Worm (Caenorhabditis elegans) whole organism, early embryonic: ENCODE data around the gene sqst-5.

ENCODE experiments used
- B0310.2 ChIP-seq: sonication (generic microtip); optimal IDR thresholded peaks from 2 replicates; lab custom pipeline; 2016; ENCODE audit warnings: mild to moderate bottlenecking, missing genetic modification characterization, missing compliant biosample characterization
- F13C5.2 ChIP-seq: sonication (generic microtip); optimal IDR thresholded peaks from 2 replicates; lab custom pipeline; 2017; ENCODE audit warnings: mild to moderate bottlenecking, missing genetic modification characterization, inconsistent platforms, missing compliant biosample characterization
- aly-1 ChIP-seq: sonication (generic microtip); optimal IDR thresholded peaks from 2 replicates; lab custom pipeline; 2016; ENCODE audit warnings: missing genetic modification characterization, missing compliant biosample characterization
- ama-1 ChIP-seq: fragments of 150-350 bp; optimal IDR thresholded peaks from 2 replicates; lab custom pipeline; 2014
- ceh-13 ChIP-seq: fragments of 200-800 bp; sonication (Bioruptor generic); optimal IDR thresholded peaks from 2 replicates; lab custom pipeline; 2018; ENCODE audit warnings: mild to moderate bottlenecking, missing genetic modification characterization, missing compliant biosample characterization
- ceh-36 ChIP-seq: sonication (generic microtip); optimal IDR thresholded peaks from 2 replicates; lab custom pipeline; 2016; ENCODE audit warnings: missing genetic modification characterization, inconsistent platforms, missing compliant biosample characterization
- ets-7 ChIP-seq: sonication (generic microtip); optimal IDR thresholded peaks from 2 replicates; lab custom pipeline; 2016; ENCODE audit warnings: missing genotype, missing genetic modification characterization, missing compliant biosample characterization
- flt-1 ChIP-seq: fragments of 200-800 bp; sonication (Bioruptor generic); IDR thresholded peaks from 2 replicates; pipeline ENCODE4 v1.3.6; 2022; ENCODE audit warnings: missing genetic modification characterization, missing compliant biosample characterization
- hmbx-1 ChIP-seq: sonication (generic microtip); optimal IDR thresholded peaks from 2 replicates; lab custom pipeline; 2016; ENCODE audit warnings: mild to moderate bottlenecking, missing genetic modification characterization, missing compliant biosample characterization
- hmg-4 ChIP-seq: fragments of 200-800 bp; sonication (Bioruptor generic); optimal IDR thresholded peaks from 2 replicates; lab custom pipeline; 2018; ENCODE audit warnings: mild to moderate bottlenecking, missing genetic modification characterization, missing compliant biosample characterization
- hnd-1 ChIP-seq: sonication (generic microtip); optimal IDR thresholded peaks from 2 replicates; lab custom pipeline; 2016; ENCODE audit warnings: missing genetic modification characterization, missing compliant biosample characterization
- pes-1 ChIP-seq: fragments of 200-800 bp; sonication (Bioruptor generic); IDR thresholded peaks from 2 replicates; pipeline ENCODE4 v1.3.6; 2022; ENCODE audit warnings: missing genetic modification reagents, missing genetic modification characterization, missing compliant biosample characterization
- scrt-1 ChIP-seq: fragments of 200-800 bp; sonication (Bioruptor generic); IDR thresholded peaks from 2 replicates; pipeline ENCODE4 v1.3.6; 2022; ENCODE audit warnings: missing genetic modification characterization, missing compliant biosample characterization
- sea-1 ChIP-seq: fragments of 200-800 bp; sonication (Bioruptor generic); conservative IDR thresholded peaks from 2 replicates; pipeline ENCODE4 v1.3.6; 2022; ENCODE audit warnings: missing genetic modification characterization, missing compliant biosample characterization
- tbx-11 ChIP-seq: fragments of 200-800 bp; sonication (Bioruptor generic); IDR thresholded peaks from 2 replicates; pipeline ENCODE4 v1.3.6; 2022; ENCODE audit warnings: missing genetic modification characterization, missing compliant biosample characterization
- tbx-37 ChIP-seq: fragments of 200-800 bp; sonication (Bioruptor generic); conservative IDR thresholded peaks from 2 replicates; pipeline ENCODE4 v1.3.6; 2022; ENCODE audit warnings: missing genetic modification reagents, missing genetic modification characterization, missing compliant biosample characterization
- tra-4 ChIP-seq: sonication (generic microtip); optimal IDR thresholded peaks from 2 replicates; lab custom pipeline; 2017; ENCODE audit warnings: missing genetic modification characterization, missing compliant biosample characterization

Gene sqst-5

ce11 chrIII:169478-169877 lies 22.1 kb upstream of the sqst-5 start, which contains the start of gene F40G9.18:
F40G9.18 (minus strand) TSS chrIII:169578.
- TF ChIP-seq B0310.2 (tag; lab: Kevin White, UChicago), result no peak
- no peak for TF ChIP-seq tra-4 (tag; lab: Kevin White, UChicago)
- no peak for TF ChIP-seq hnd-1 (tag; lab: Kevin White, UChicago)
- TF ChIP-seq sea-1 (GFP tag; lab: Robert Waterston, UW), result no peak
- no peak for TF ChIP-seq ets-7
- TF ChIP-seq ceh-13 (GFP tag; lab: Kevin White, UChicago), result no peak
- TF ChIP-seq tbx-11 (GFP tag; lab: Robert Waterston, UW), result no peak
- no peak for TF ChIP-seq hmbx-1 (tag; lab: Kevin White, UChicago)
- no peak for TF ChIP-seq ama-1 (lab: Kevin White, UChicago)
- no peak for TF ChIP-seq scrt-1 (GFP tag; lab: Robert Waterston, UW)
- no peak for TF ChIP-seq tbx-37 (GFP tag; lab: Robert Waterston, UW)
- no peak for TF ChIP-seq aly-1 (tag; lab: Kevin White, UChicago)
- no peak for TF ChIP-seq F13C5.2 (tag; lab: Kevin White, UChicago)
- no peak for TF ChIP-seq pes-1 (GFP tag; lab: Robert Waterston, UW)
- no peak for TF ChIP-seq flt-1 (GFP tag; lab: Robert Waterston, UW)
- no peak for TF ChIP-seq hmg-4 (GFP tag; lab: Kevin White, UChicago)
- no peak for TF ChIP-seq ceh-36 (tag; lab: Kevin White, UChicago)

DNA sequence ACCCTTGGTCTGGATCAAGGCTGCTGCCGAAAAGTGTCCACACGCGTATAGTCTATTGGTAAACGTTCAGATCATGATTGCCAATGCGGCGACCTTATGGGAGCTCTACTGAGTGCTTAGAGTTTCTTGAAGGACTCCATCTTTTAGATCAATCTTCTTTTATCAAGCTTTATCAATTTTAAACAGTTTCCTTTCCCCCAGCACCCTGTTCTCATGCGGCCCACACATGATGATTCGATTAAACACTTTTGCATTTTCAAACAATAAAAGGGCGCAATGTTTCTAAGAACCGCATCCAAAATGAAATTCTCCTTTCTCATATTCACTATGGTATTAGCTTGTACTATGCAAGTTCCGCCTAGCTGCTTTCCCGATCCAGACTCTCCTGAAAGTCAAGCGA lies 18.0 kb upstream of the sqst-5 start, which contains the start of gene F40G9.7:
F40G9.7 (plus strand) TSS at position 301 of the 400 bp plus-strand sequence.
- TF ChIP-seq B0310.2 (tag; lab: Kevin White, UChicago) (no peak), aly-1 (tag; lab: Kevin White, UChicago) (no peak), tra-4 (tag; lab: Kevin White, UChicago) (no peak), sea-1 (GFP tag; lab: Robert Waterston, UW) (no peak), hmg-4 (GFP tag; lab: Kevin White, UChicago) (no peak), pes-1 (GFP tag; lab: Robert Waterston, UW) (no peak), ceh-13 (GFP tag; lab: Kevin White, UChicago) (no peak)

ce11 chrIII:164775-165174 lies 17.4 kb upstream of the sqst-5 start, which contains the start of gene F40G9.8:
F40G9.8 (minus strand) TSS chrIII:164875.
- TF ChIP-seq flt-1 (GFP tag; lab: Robert Waterston, UW) (no peak), ama-1 (lab: Kevin White, UChicago) (no peak), ceh-36 (tag; lab: Kevin White, UChicago) (no peak), hmg-4 (GFP tag; lab: Kevin White, UChicago) (no peak), tra-4 (tag; lab: Kevin White, UChicago) (no peak), aly-1 (tag; lab: Kevin White, UChicago) (no peak), scrt-1 (GFP tag; lab: Robert Waterston, UW) (no peak), tbx-37 (GFP tag; lab: Robert Waterston, UW) (no peak), hnd-1 (tag; lab: Kevin White, UChicago) (no peak), ets-7 (no peak), pes-1 (GFP tag; lab: Robert Waterston, UW) (no peak), hmbx-1 (tag; lab: Kevin White, UChicago) (no peak), B0310.2 (tag; lab: Kevin White, UChicago) (no peak), ceh-13 (GFP tag; lab: Kevin White, UChicago) (no peak), F13C5.2 (tag; lab: Kevin White, UChicago) (no peak), tbx-11 (GFP tag; lab: Robert Waterston, UW) (no peak), sea-1 (GFP tag; lab: Robert Waterston, UW) (no peak)

- no peak for TF ChIP-seq B0310.2 (tag; lab: Kevin White, UChicago)
- no peak for TF ChIP-seq pes-1 (GFP tag; lab: Robert Waterston, UW)
- no peak for TF ChIP-seq ama-1 (lab: Kevin White, UChicago)
- no peak for TF ChIP-seq hmbx-1 (tag; lab: Kevin White, UChicago)
- no peak for TF ChIP-seq scrt-1 (GFP tag; lab: Robert Waterston, UW)
- TF ChIP-seq sea-1 (GFP tag; lab: Robert Waterston, UW), result no peak
- no peak for TF ChIP-seq hnd-1 (tag; lab: Kevin White, UChicago)
- no peak for TF ChIP-seq tbx-11 (GFP tag; lab: Robert Waterston, UW)
- TF ChIP-seq ets-7, result no peak
- TF ChIP-seq tbx-37 (GFP tag; lab: Robert Waterston, UW), result no peak
- no peak for TF ChIP-seq hmg-4 (GFP tag; lab: Kevin White, UChicago)
- TF ChIP-seq aly-1 (tag; lab: Kevin White, UChicago), result no peak
- TF ChIP-seq tra-4 (tag; lab: Kevin White, UChicago), result no peak
- TF ChIP-seq ceh-36 (tag; lab: Kevin White, UChicago), result no peak
- no peak for TF ChIP-seq F13C5.2 (tag; lab: Kevin White, UChicago)
- TF ChIP-seq ceh-13 (GFP tag; lab: Kevin White, UChicago), result no peak
- TF ChIP-seq flt-1 (GFP tag; lab: Robert Waterston, UW), result no peak
Measured at ce11 chrIII:159665-160064, 12.2 kb upstream of the sqst-5 start.

DNA sequence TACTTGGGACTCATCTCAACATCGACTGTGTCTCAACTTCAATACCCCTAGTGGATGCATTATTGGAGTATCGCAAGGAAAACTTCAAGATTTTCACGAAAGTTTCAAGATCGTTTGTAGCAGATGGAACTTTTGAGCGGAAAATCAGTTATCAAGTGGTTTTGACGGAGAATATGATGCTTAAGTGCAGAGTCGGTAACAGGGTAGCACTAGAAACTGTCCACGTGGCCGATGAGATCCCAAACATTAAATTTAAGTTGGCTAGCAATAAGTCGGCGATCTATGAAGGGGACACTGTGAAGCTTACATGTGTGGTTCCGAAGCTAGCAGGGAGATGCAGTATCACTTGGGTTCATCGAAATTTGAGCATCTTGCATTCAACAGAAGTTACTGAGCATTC lies 11.7 kb upstream of the sqst-5 start:
- TF ChIP-seq ceh-36 (tag; lab: Kevin White, UChicago) (no peak), B0310.2 (tag; lab: Kevin White, UChicago) (no peak), flt-1 (GFP tag; lab: Robert Waterston, UW) (no peak), sea-1 (GFP tag; lab: Robert Waterston, UW) (no peak), hnd-1 (tag; lab: Kevin White, UChicago) (no peak), tbx-37 (GFP tag; lab: Robert Waterston, UW) (no peak)

DNA sequence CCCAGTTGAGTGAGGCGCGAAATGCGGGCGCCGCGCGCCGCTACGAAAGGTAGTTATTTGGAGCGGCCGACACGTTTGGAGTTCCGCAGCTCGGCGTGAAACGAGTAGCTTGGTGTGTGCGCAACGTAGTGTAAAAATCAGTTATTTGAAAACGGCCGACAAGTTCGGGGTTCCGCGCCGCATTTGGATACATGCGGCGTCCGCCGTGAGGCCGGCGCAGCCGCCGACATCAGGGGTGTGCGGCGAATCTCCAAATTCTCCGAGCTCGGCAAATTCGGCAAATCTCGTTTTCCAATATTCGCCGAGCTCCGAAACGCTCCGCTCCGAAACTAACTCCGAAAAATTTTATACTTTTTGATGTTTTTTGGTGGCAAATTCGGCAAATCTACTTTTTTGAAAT lies 10.6 kb upstream of the sqst-5 start:
- TF ChIP-seq F13C5.2 (tag; lab: Kevin White, UChicago) (no peak), hmbx-1 (tag; lab: Kevin White, UChicago) (no peak), hnd-1 (tag; lab: Kevin White, UChicago) (no peak), hmg-4 (GFP tag; lab: Kevin White, UChicago) (no peak), ceh-13 (GFP tag; lab: Kevin White, UChicago) (no peak), ama-1 (lab: Kevin White, UChicago) (no peak), pes-1 (GFP tag; lab: Robert Waterston, UW) (no peak), tbx-11 (GFP tag; lab: Robert Waterston, UW) (no peak), ceh-36 (tag; lab: Kevin White, UChicago) (no peak), tbx-37 (GFP tag; lab: Robert Waterston, UW) (no peak), scrt-1 (GFP tag; lab: Robert Waterston, UW) (no peak), tra-4 (tag; lab: Kevin White, UChicago) (no peak)
